Worm (Caenorhabditis elegans) whole organism, early embryonic: ENCODE measurements around the gene npr-3.
A peak's percentile ranks its signal among the peaks of the same experiment; 100 is the strongest.

Experiments
- F13C5.2 ChIP-seq: sonication (generic microtip); optimal IDR thresholded peaks from 2 replicates; lab custom pipeline; 2017; ENCODE audit warnings: mild to moderate bottlenecking, missing genetic modification characterization, inconsistent platforms, missing compliant biosample characterization
- aly-1 ChIP-seq: sonication (generic microtip); optimal IDR thresholded peaks from 2 replicates; lab custom pipeline; 2016; ENCODE audit warnings: missing genetic modification characterization, missing compliant biosample characterization
- ama-1 ChIP-seq: fragments of 150-350 bp; optimal IDR thresholded peaks from 2 replicates; lab custom pipeline; 2014
- flt-1 ChIP-seq: fragments of 200-800 bp; sonication (Bioruptor generic); IDR thresholded peaks from 2 replicates; pipeline ENCODE4 v1.3.6; 2022; ENCODE audit warnings: missing genetic modification characterization, missing compliant biosample characterization
- scrt-1 ChIP-seq: fragments of 200-800 bp; sonication (Bioruptor generic); IDR thresholded peaks from 2 replicates; pipeline ENCODE4 v1.3.6; 2022; ENCODE audit warnings: missing genetic modification characterization, missing compliant biosample characterization

- TF ChIP-seq flt-1 (no peak), aly-1 (tag; lab: Kevin White, UChicago) (no peak), scrt-1 (GFP tag; lab: Robert Waterston, UW) (no peak), ama-1 (lab: Kevin White, UChicago) (no peak), F13C5.2 (tag; lab: Kevin White, UChicago) (peak; percentile 57)
Observed at ce11 chrIV:11480027-11480896, 20.5 kb downstream of the npr-3 start, which contains the start of the genes mbf-1 and nse-4.
